Worm (Caenorhabditis elegans): ENCODE measurements around the gene C04G2.10.

- TF ChIP-seq lin-35 (GFP tag; optimal IDR thresholded peaks at IDR 0.05) (peak; percentile 92 to 97), ces-1 (GFP tag; optimal IDR thresholded peaks at IDR 0.05) (no peak), zag-1 (tag; optimal IDR thresholded peaks at IDR 0.05) (no peak), sox-4 (tag; optimal IDR thresholded peaks at IDR 0.05) (no peak), mdl-1 (tag; optimal IDR thresholded peaks at IDR 0.05) (peak in 1 of 2 experiments; percentile 66), nhr-28 (tag; optimal IDR thresholded peaks at IDR 0.05) (no peak), aly-2 (tag; optimal IDR thresholded peaks at IDR 0.05) (no peak), ztf-11 (tag; optimal IDR thresholded peaks at IDR 0.05) (no peak), ceh-63 (GFP tag; optimal IDR thresholded peaks at IDR 0.05) (no peak), unc-62 (GFP tag; optimal IDR thresholded peaks at IDR 0.05) (no peak), unc-30 (tag; optimal IDR thresholded peaks at IDR 0.05) (no peak), lsy-2 (tag; optimal IDR thresholded peaks at IDR 0.05) (peak; percentile 79 to 95), unc-86 (tag; optimal IDR thresholded peaks at IDR 0.05) (peak; percentile 24), ztf-4 (tag; optimal IDR thresholded peaks at IDR 0.05) (no peak)
Measured at ce11 chrIV:10128906-10129386, 13.7 kb downstream of the C04G2.10 start, which contains the start of the genes gtbp-1 and K08F4.3.
